Worm (Caenorhabditis elegans): ENCODE measurements around the gene CD4.1.
A peak's percentile ranks its signal among the peaks of the same experiment; 100 is the strongest.

CD4.1 gene

ce11 chrV:5606255-5606654, at the start of gene CD4.1:
Gene CD4.1, plus strand, starts transcription at chrV:5606555.
- TF ChIP-seq unc-39 (tag; optimal IDR thresholded peaks at IDR 0.05) (no peak), peb-1 (tag; optimal IDR thresholded peaks at IDR 0.05) (no peak), nhr-129 (tag; optimal IDR thresholded peaks at IDR 0.05) (no peak), mdl-1 (tag; optimal IDR thresholded peaks at IDR 0.05) (no peak), sma-3 (GFP tag; optimal IDR thresholded peaks at IDR 0.05) (no peak), ama-1 (optimal IDR thresholded peaks at IDR 0.05) (no peak), ZK546.5 (tag; optimal IDR thresholded peaks at IDR 0.05) (no peak), ceh-82 (tag; optimal IDR thresholded peaks at IDR 0.05) (no peak)

- TF ChIP-seq unc-55 (GFP tag; optimal IDR thresholded peaks at IDR 0.05) (no peak), unc-62 (GFP tag; optimal IDR thresholded peaks at IDR 0.05) (no peak), alr-1 (tag; optimal IDR thresholded peaks at IDR 0.05) (no peak), sma-9 (GFP tag; optimal IDR thresholded peaks at IDR 0.05) (no peak), sma-9 (tag; optimal IDR thresholded peaks at IDR 0.05) (no peak), egl-27 (tag; optimal IDR thresholded peaks at IDR 0.05) (no peak), lsy-2 (tag; optimal IDR thresholded peaks at IDR 0.05) (no peak), ceh-16 (tag; optimal IDR thresholded peaks at IDR 0.05) (no peak), crh-2 (tag; optimal IDR thresholded peaks at IDR 0.05) (no peak), F13H6.1 (tag; optimal IDR thresholded peaks at IDR 0.05) (no peak), nhr-23 (tag; optimal IDR thresholded peaks at IDR 0.05) (no peak), dmd-4 (tag; optimal IDR thresholded peaks at IDR 0.05) (no peak)
Observed at ce11 chrV:5558590-5558989, 47.8 kb upstream of the CD4.1 start, which contains the start of gene glb-5. Gene glb-5, plus strand, starts transcription at chrV:5558890.

ce11 chrV:5559882-5560281, 46.5 kb upstream of the CD4.1 start:
- TF ChIP-seq crh-2 (tag; optimal IDR thresholded peaks at IDR 0.05), result peak; percentile 84
- no peak for TF ChIP-seq nhr-11 (tag; optimal IDR thresholded peaks at IDR 0.05)
- TF ChIP-seq gmeb-1 (tag; optimal IDR thresholded peaks at IDR 0.05), result no peak
- peak; percentile 0 for TF ChIP-seq F13H6.1 (tag; optimal IDR thresholded peaks at IDR 0.05)
- TF ChIP-seq skn-1 (tag; optimal IDR thresholded peaks at IDR 0.05), result peak; percentile 53
- peak; percentile 96 for TF ChIP-seq fos-1 (tag; optimal IDR thresholded peaks at IDR 0.05)
- peak; percentile 61 for TF ChIP-seq sma-9 (GFP tag; optimal IDR thresholded peaks at IDR 0.05)
- no peak for TF ChIP-seq sma-9 (tag; optimal IDR thresholded peaks at IDR 0.05)

ce11 chrV:5567119-5567518, 39.2 kb upstream of the CD4.1 start, which contains the start of gene C18C4.7:
Gene C18C4.7, minus strand, starts transcription at chrV:5567219.
- TF ChIP-seq lin-11 (tag; optimal IDR thresholded peaks at IDR 0.05), result no peak
- no peak for TF ChIP-seq lsy-2 (tag; optimal IDR thresholded peaks at IDR 0.05)
- TF ChIP-seq nhr-129 (tag; optimal IDR thresholded peaks at IDR 0.05), result no peak
- TF ChIP-seq unc-62 (GFP tag; optimal IDR thresholded peaks at IDR 0.05), result no peak

- no peak for TF ChIP-seq elt-1 (tag; optimal IDR thresholded peaks at IDR 0.05)
- TF ChIP-seq aly-2 (tag; optimal IDR thresholded peaks at IDR 0.05), result no peak
- TF ChIP-seq nhr-129 (tag; optimal IDR thresholded peaks at IDR 0.05), result no peak
- TF ChIP-seq alr-1 (tag; optimal IDR thresholded peaks at IDR 0.05), result no peak
- no peak for TF ChIP-seq lin-39 (tag; optimal IDR thresholded peaks at IDR 0.05)
- no peak for TF ChIP-seq lin-11 (tag; optimal IDR thresholded peaks at IDR 0.05)
- no peak for TF ChIP-seq sma-3 (GFP tag; optimal IDR thresholded peaks at IDR 0.05)
- no peak for TF ChIP-seq sem-4 (tag; optimal IDR thresholded peaks at IDR 0.05)
- TF ChIP-seq ztf-1 (GFP tag; conservative IDR thresholded peaks at IDR 0.05), result no peak
- TF ChIP-seq dmd-4 (tag; optimal IDR thresholded peaks at IDR 0.05), result no peak
- TF ChIP-seq R02D3.7 (tag; optimal IDR thresholded peaks at IDR 0.05), result no peak
- TF ChIP-seq egl-27 (tag; optimal IDR thresholded peaks at IDR 0.05), result no peak
- TF ChIP-seq snpc-4 (tag; optimal IDR thresholded peaks at IDR 0.05), result no peak
- TF ChIP-seq blmp-1 (tag; optimal IDR thresholded peaks at IDR 0.05; ENCODE audit: insufficient read depth), result no peak
- TF ChIP-seq unc-39 (tag; optimal IDR thresholded peaks at IDR 0.05), result no peak
- TF ChIP-seq crh-2 (tag; optimal IDR thresholded peaks at IDR 0.05), result no peak
- TF ChIP-seq nhr-23 (tag; optimal IDR thresholded peaks at IDR 0.05), result no peak
- TF ChIP-seq sma-9 (GFP tag; optimal IDR thresholded peaks at IDR 0.05), result no peak
- TF ChIP-seq sma-9 (tag; optimal IDR thresholded peaks at IDR 0.05), result no peak
- no peak for TF ChIP-seq ceh-82 (tag; optimal IDR thresholded peaks at IDR 0.05)
Observed at ce11 chrV:5570433-5570832, 35.9 kb upstream of the CD4.1 start, which contains the start of gene glb-6. Gene glb-6, minus strand, starts transcription at chrV:5570533.

- no peak for TF ChIP-seq lin-13 (GFP tag; optimal IDR thresholded peaks at IDR 0.05)
- no peak for TF ChIP-seq R02D3.7 (tag; optimal IDR thresholded peaks at IDR 0.05)
- no peak for TF ChIP-seq dmd-4 (tag; optimal IDR thresholded peaks at IDR 0.05)
- no peak for TF ChIP-seq ceh-16 (tag; optimal IDR thresholded peaks at IDR 0.05)
- TF ChIP-seq zag-1 (tag; optimal IDR thresholded peaks at IDR 0.05), result no peak
- TF ChIP-seq sma-3 (GFP tag; optimal IDR thresholded peaks at IDR 0.05), result no peak
- no peak for TF ChIP-seq nhr-77 (tag; optimal IDR thresholded peaks at IDR 0.05)
- TF ChIP-seq unc-55 (GFP tag; optimal IDR thresholded peaks at IDR 0.05), result no peak
- TF ChIP-seq elt-3 (tag; optimal IDR thresholded peaks at IDR 0.05), result no peak
- no peak for TF ChIP-seq nhr-25 (tag; optimal IDR thresholded peaks at IDR 0.05)
Observed at ce11 chrV:5571691-5572090, 34.7 kb upstream of the CD4.1 start.
